Fruit fly (Drosophila melanogaster): Measurements from ENCODE around the gene gudu.

- TF ChIP-seq psq (optimal IDR thresholded peaks at IDR 0.05) (no peak), ttk (optimal IDR thresholded peaks at IDR 0.05) (no peak), h (optimal IDR thresholded peaks at IDR 0.05) (no peak)
Measured at dm6 chr2L:7435475-7435874, 47.2 kb downstream of the gudu start.

All from Kc167 (cell line).